Worm (Caenorhabditis elegans) whole organism, late embryonic: ENCODE measurements around the gene C03H5.3.

Experiments
- F13H6.1 ChIP-seq: sonication (generic microtip); optimal IDR thresholded peaks from 2 replicates; lab custom pipeline; 2016; ENCODE audit warnings: missing genetic modification characterization, missing compliant biosample characterization
- hlh-13 ChIP-seq: fragments of 200-800 bp; sonication (Bioruptor generic); optimal IDR thresholded peaks from 2 replicates; lab custom pipeline; 2018; ENCODE audit warnings: mild to moderate bottlenecking, missing genetic modification characterization, missing compliant biosample characterization
- nfya-1 ChIP-seq: sonication (generic microtip); optimal IDR thresholded peaks from 2 replicates; lab custom pipeline; 2017; ENCODE audit warnings: missing genetic modification characterization, mild to moderate bottlenecking, missing compliant biosample characterization, antibody characterized with exemption, moderate library complexity
- pha-4 ChIP-seq: fragments of 150-350 bp; optimal IDR thresholded peaks from 2 replicates; lab custom pipeline; 2018; ENCODE audit warnings: missing biosample characterization, missing genetic modification reagents, missing genetic modification characterization
- sox-4 ChIP-seq: sonication (generic microtip); optimal IDR thresholded peaks from 2 replicates; lab custom pipeline; 2017; ENCODE audit warnings: mild to moderate bottlenecking, missing genetic modification characterization, inconsistent platforms, missing compliant biosample characterization
- ttx-3 ChIP-seq: sonication (generic microtip); optimal IDR thresholded peaks from 2 replicates; lab custom pipeline; 2016; ENCODE audit warnings: missing genetic modification reagents, missing genetic modification characterization, missing compliant biosample characterization

DNA sequence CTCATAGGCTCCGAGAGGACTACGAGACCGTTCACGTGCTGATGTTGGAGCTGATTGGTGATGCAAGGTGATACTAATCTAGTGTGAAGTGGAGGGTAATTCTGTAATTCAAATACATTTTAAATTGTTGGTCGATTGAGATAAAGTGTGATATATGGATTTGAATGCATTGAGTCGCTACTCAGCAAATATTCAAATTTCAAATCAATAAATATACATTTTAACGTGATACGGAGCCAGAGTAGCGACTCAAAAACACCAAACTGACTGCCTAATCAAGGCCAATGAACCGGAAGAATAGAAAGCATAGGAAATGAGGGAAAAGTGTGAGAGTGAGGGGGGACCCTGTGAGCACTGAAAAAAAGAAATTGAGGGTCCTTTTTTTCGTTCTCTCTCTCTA lies 13.4 kb downstream of the C03H5.3 start, which contains the start of gene C03H5.6:
- TF ChIP-seq ttx-3 (tag; lab: Kevin White, UChicago): no peak
- no peak for TF ChIP-seq F13H6.1 (tag; lab: Kevin White, UChicago)
- no peak for TF ChIP-seq sox-4
- no peak for TF ChIP-seq nfya-1 (tag; lab: Kevin White, UChicago)
- no peak for TF ChIP-seq hlh-13 (GFP tag; lab: Kevin White, UChicago)
- TF ChIP-seq pha-4: no peak
